Worm (Caenorhabditis elegans) whole organism, early embryonic: Measurements from ENCODE around the gene aldo-1.

Source experiments
- B0310.2 ChIP-seq: sonication (generic microtip); optimal IDR thresholded peaks from 2 replicates; lab custom pipeline; 2016; ENCODE audit warnings: mild to moderate bottlenecking, missing genetic modification characterization, missing compliant biosample characterization
- F13C5.2 ChIP-seq: sonication (generic microtip); optimal IDR thresholded peaks from 2 replicates; lab custom pipeline; 2017; ENCODE audit warnings: mild to moderate bottlenecking, missing genetic modification characterization, inconsistent platforms, missing compliant biosample characterization
- aly-1 ChIP-seq: sonication (generic microtip); optimal IDR thresholded peaks from 2 replicates; lab custom pipeline; 2016; ENCODE audit warnings: missing genetic modification characterization, missing compliant biosample characterization
- ama-1 ChIP-seq: fragments of 150-350 bp; optimal IDR thresholded peaks from 2 replicates; lab custom pipeline; 2014
- ceh-13 ChIP-seq: fragments of 200-800 bp; sonication (Bioruptor generic); optimal IDR thresholded peaks from 2 replicates; lab custom pipeline; 2018; ENCODE audit warnings: mild to moderate bottlenecking, missing genetic modification characterization, missing compliant biosample characterization
- ceh-36 ChIP-seq: sonication (generic microtip); optimal IDR thresholded peaks from 2 replicates; lab custom pipeline; 2016; ENCODE audit warnings: missing genetic modification characterization, inconsistent platforms, missing compliant biosample characterization
- ets-7 ChIP-seq: sonication (generic microtip); optimal IDR thresholded peaks from 2 replicates; lab custom pipeline; 2016; ENCODE audit warnings: missing genotype, missing genetic modification characterization, missing compliant biosample characterization
- flt-1 ChIP-seq: fragments of 200-800 bp; sonication (Bioruptor generic); IDR thresholded peaks from 2 replicates; pipeline ENCODE4 v1.3.6; 2022; ENCODE audit warnings: missing genetic modification characterization, missing compliant biosample characterization
- hmbx-1 ChIP-seq: sonication (generic microtip); optimal IDR thresholded peaks from 2 replicates; lab custom pipeline; 2016; ENCODE audit warnings: mild to moderate bottlenecking, missing genetic modification characterization, missing compliant biosample characterization
- hmg-4 ChIP-seq: fragments of 200-800 bp; sonication (Bioruptor generic); optimal IDR thresholded peaks from 2 replicates; lab custom pipeline; 2018; ENCODE audit warnings: mild to moderate bottlenecking, missing genetic modification characterization, missing compliant biosample characterization
- hnd-1 ChIP-seq: sonication (generic microtip); optimal IDR thresholded peaks from 2 replicates; lab custom pipeline; 2016; ENCODE audit warnings: missing genetic modification characterization, missing compliant biosample characterization
- pes-1 ChIP-seq: fragments of 200-800 bp; sonication (Bioruptor generic); IDR thresholded peaks from 2 replicates; pipeline ENCODE4 v1.3.6; 2022; ENCODE audit warnings: missing genetic modification reagents, missing genetic modification characterization, missing compliant biosample characterization
- scrt-1 ChIP-seq: fragments of 200-800 bp; sonication (Bioruptor generic); IDR thresholded peaks from 2 replicates; pipeline ENCODE4 v1.3.6; 2022; ENCODE audit warnings: missing genetic modification characterization, missing compliant biosample characterization
- sea-1 ChIP-seq: fragments of 200-800 bp; sonication (Bioruptor generic); conservative IDR thresholded peaks from 2 replicates; pipeline ENCODE4 v1.3.6; 2022; ENCODE audit warnings: missing genetic modification characterization, missing compliant biosample characterization
- tbx-11 ChIP-seq: fragments of 200-800 bp; sonication (Bioruptor generic); IDR thresholded peaks from 2 replicates; pipeline ENCODE4 v1.3.6; 2022; ENCODE audit warnings: missing genetic modification characterization, missing compliant biosample characterization
- tbx-37 ChIP-seq: fragments of 200-800 bp; sonication (Bioruptor generic); conservative IDR thresholded peaks from 2 replicates; pipeline ENCODE4 v1.3.6; 2022; ENCODE audit warnings: missing genetic modification reagents, missing genetic modification characterization, missing compliant biosample characterization
- tra-4 ChIP-seq: sonication (generic microtip); optimal IDR thresholded peaks from 2 replicates; lab custom pipeline; 2017; ENCODE audit warnings: missing genetic modification characterization, missing compliant biosample characterization

Gene aldo-1

ce11 chrIII:13543434-13543833 lies 21.3 kb downstream of the aldo-1 start, which contains the start of gene acs-5:
Gene acs-5 (minus strand): TSS chrIII:13543534.
- TF ChIP-seq hmbx-1 (no peak), tbx-37 (GFP tag; lab: Robert Waterston, UW) (no peak), B0310.2 (no peak), F13C5.2 (no peak), hmg-4 (GFP tag; lab: Kevin White, UChicago) (no peak), sea-1 (GFP tag; lab: Robert Waterston, UW) (no peak), ceh-13 (GFP tag; lab: Kevin White, UChicago) (no peak), tbx-11 (no peak)

ce11 chrIII:13542458-13542857 lies 22.3 kb downstream of the aldo-1 start:
- TF ChIP-seq B0310.2 (no peak), ceh-13 (GFP tag; lab: Kevin White, UChicago) (no peak), hnd-1 (tag; lab: Kevin White, UChicago) (no peak), aly-1 (tag; lab: Kevin White, UChicago) (no peak), hmg-4 (GFP tag; lab: Kevin White, UChicago) (no peak), ets-7 (no peak), pes-1 (no peak), tbx-37 (GFP tag; lab: Robert Waterston, UW) (no peak), hmbx-1 (no peak), tra-4 (tag; lab: Kevin White, UChicago) (no peak), F13C5.2 (no peak), tbx-11 (no peak)

ce11 chrIII:13540791-13541190 lies 23.9 kb downstream of the aldo-1 start:
- no peak for TF ChIP-seq aly-1 (tag; lab: Kevin White, UChicago)
- TF ChIP-seq tbx-37 (GFP tag; lab: Robert Waterston, UW) = no peak
- TF ChIP-seq ceh-13 (GFP tag; lab: Kevin White, UChicago) = no peak
- no peak for TF ChIP-seq pes-1
- no peak for TF ChIP-seq ceh-36 (tag; lab: Kevin White, UChicago)
- no peak for TF ChIP-seq F13C5.2
- TF ChIP-seq sea-1 (GFP tag; lab: Robert Waterston, UW) = no peak
- no peak for TF ChIP-seq scrt-1 (GFP tag; lab: Robert Waterston, UW)
- no peak for TF ChIP-seq flt-1
- no peak for TF ChIP-seq ama-1 (lab: Kevin White, UChicago)
- no peak for TF ChIP-seq tbx-11
- no peak for TF ChIP-seq ets-7
- no peak for TF ChIP-seq hnd-1 (tag; lab: Kevin White, UChicago)
- no peak for TF ChIP-seq B0310.2
- no peak for TF ChIP-seq hmbx-1
- no peak for TF ChIP-seq hmg-4 (GFP tag; lab: Kevin White, UChicago)
- TF ChIP-seq tra-4 (tag; lab: Kevin White, UChicago) = no peak

- no peak for TF ChIP-seq ets-7
- no peak for TF ChIP-seq aly-1 (tag; lab: Kevin White, UChicago)
- TF ChIP-seq hnd-1 (tag; lab: Kevin White, UChicago) = no peak
- TF ChIP-seq ama-1 (lab: Kevin White, UChicago) = no peak
- TF ChIP-seq hmbx-1 = no peak
- no peak for TF ChIP-seq B0310.2
- TF ChIP-seq hmg-4 (GFP tag; lab: Kevin White, UChicago) = no peak
- TF ChIP-seq flt-1 = no peak
- TF ChIP-seq ceh-13 (GFP tag; lab: Kevin White, UChicago) = no peak
- no peak for TF ChIP-seq scrt-1 (GFP tag; lab: Robert Waterston, UW)
- no peak for TF ChIP-seq sea-1 (GFP tag; lab: Robert Waterston, UW)
- no peak for TF ChIP-seq tbx-37 (GFP tag; lab: Robert Waterston, UW)
Measured at ce11 chrIII:13535735-13536390, 28.9 kb downstream of the aldo-1 start.

ce11 chrIII:13534704-13535103 lies 30.0 kb downstream of the aldo-1 start:
- TF ChIP-seq ets-7 (no peak), hmbx-1 (no peak), F13C5.2 (no peak), pes-1 (no peak), ceh-36 (tag; lab: Kevin White, UChicago) (no peak), hmg-4 (GFP tag; lab: Kevin White, UChicago) (no peak), hnd-1 (tag; lab: Kevin White, UChicago) (no peak), tbx-37 (GFP tag; lab: Robert Waterston, UW) (no peak), ama-1 (lab: Kevin White, UChicago) (no peak), tbx-11 (no peak), tra-4 (tag; lab: Kevin White, UChicago) (no peak), aly-1 (tag; lab: Kevin White, UChicago) (no peak), sea-1 (GFP tag; lab: Robert Waterston, UW) (no peak), B0310.2 (no peak), ceh-13 (GFP tag; lab: Kevin White, UChicago) (no peak), flt-1 (no peak), scrt-1 (GFP tag; lab: Robert Waterston, UW) (no peak)

ce11 chrIII:13530838-13531237 lies 33.9 kb downstream of the aldo-1 start:
- no peak for TF ChIP-seq tbx-37 (GFP tag; lab: Robert Waterston, UW)
- TF ChIP-seq hmbx-1 = no peak
- TF ChIP-seq tra-4 (tag; lab: Kevin White, UChicago) = no peak
- TF ChIP-seq scrt-1 (GFP tag; lab: Robert Waterston, UW) = no peak
- TF ChIP-seq F13C5.2 = no peak

- no peak for TF ChIP-seq ama-1 (lab: Kevin White, UChicago)
- 0 out of 2 replicates have a peak, but pooled peaks have one; percentile 2 for TF ChIP-seq pes-1
- TF ChIP-seq ets-7 = no peak
- TF ChIP-seq hmg-4 (GFP tag; lab: Kevin White, UChicago) = no peak
- no peak for TF ChIP-seq F13C5.2
- TF ChIP-seq flt-1 = no peak
Measured at ce11 chrIII:13530017-13530416, 34.7 kb downstream of the aldo-1 start.
